Worm (Caenorhabditis elegans) whole organism, L4/young adult: Measurements from ENCODE around the gene nspe-7.

ENCODE experiments used
- dao-5 ChIP-seq: sonication (generic microtip); optimal IDR thresholded peaks from 2 replicates; lab custom pipeline; 2016; ENCODE audit warnings: missing genotype, missing genetic modification characterization, moderate library complexity, missing compliant biosample characterization
- him-1 ChIP-seq: sonication (generic microtip); optimal IDR thresholded peaks from 2 replicates; lab custom pipeline; 2016; ENCODE audit warnings: missing genotype, missing genetic modification reagents, missing genetic modification characterization, missing compliant biosample characterization

- no peak for TF ChIP-seq him-1 (tag; lab: Kevin White, UChicago)
- no peak for TF ChIP-seq dao-5 (tag; lab: Kevin White, UChicago)
Measured at ce11 chrII:12603667-12604621, 23.0 kb upstream of the nspe-7 start, which contains the start of the genes ceh-100 and lips-15.
